Worm (Caenorhabditis elegans) whole organism, young adult: ENCODE measurements around the gene str-88.

Source experiments
- B0019.2 ChIP-seq: fragments of 200-800 bp; sonication (Bioruptor generic); conservative IDR thresholded peaks from 2 replicates; pipeline ENCODE4 v1.3.6; 2022; ENCODE audit warnings: missing genetic modification reagents, missing genetic modification characterization, missing compliant biosample characterization
- B0261.1 ChIP-seq: sonication (generic microtip); optimal IDR thresholded peaks from 2 replicates; lab custom pipeline; 2016; ENCODE audit warnings: mild to moderate bottlenecking, missing genetic modification characterization, moderate library complexity, missing compliant biosample characterization
- D2030.7 ChIP-seq: fragments of 200-800 bp; sonication (Bioruptor generic); IDR thresholded peaks from 2 replicates; pipeline ENCODE4 v1.3.6; 2022; ENCODE audit warnings: missing genetic modification reagents, missing genetic modification characterization, missing compliant biosample characterization
- F22D6.2 ChIP-seq: sonication (generic microtip); optimal IDR thresholded peaks from 2 replicates; lab custom pipeline; 2016; ENCODE audit warnings: mild to moderate bottlenecking, missing genetic modification characterization, missing compliant biosample characterization
- F23B12.7 ChIP-seq: sonication (generic microtip); optimal IDR thresholded peaks from 2 replicates; lab custom pipeline; 2017; ENCODE audit warnings: missing genetic modification characterization, mild to moderate bottlenecking, missing compliant biosample characterization, antibody characterized with exemption, moderate library complexity; ENCODE audit not compliant: insufficient read depth
- F33H1.4 ChIP-seq: fragments of 200-800 bp; sonication (Bioruptor generic); IDR thresholded peaks from 2 replicates; pipeline ENCODE4 v1.3.6; 2022; ENCODE audit warnings: missing genetic modification reagents, missing genetic modification characterization, missing compliant biosample characterization
- F39B2.1 ChIP-seq: fragments of 200-800 bp; sonication (Bioruptor generic); IDR thresholded peaks from 2 replicates; pipeline ENCODE4 v1.3.6; 2022; ENCODE audit warnings: missing genetic modification reagents, missing genetic modification characterization, missing compliant biosample characterization
- T26A5.8 ChIP-seq: sonication (generic microtip); optimal IDR thresholded peaks from 2 replicates; lab custom pipeline; 2016; ENCODE audit warnings: missing genetic modification characterization, missing compliant biosample characterization
- Y53G8AR.9 ChIP-seq: fragments of 200-800 bp; sonication (Bioruptor generic); conservative IDR thresholded peaks from 2 replicates; pipeline ENCODE4 v1.3.6; 2022; ENCODE audit warnings: missing genetic modification reagents, missing genetic modification characterization, missing compliant biosample characterization
- Y56A3A.18 ChIP-seq: fragments of 200-800 bp; sonication (Bioruptor generic); IDR thresholded peaks from 2 replicates; pipeline ENCODE4 v1.3.6; 2022; ENCODE audit warnings: missing genetic modification reagents, missing genetic modification characterization, missing compliant biosample characterization
- Y95B8A.8 ChIP-seq: fragments of 200-800 bp; sonication (Bioruptor generic); IDR thresholded peaks from 2 replicates; pipeline ENCODE4 v1.3.6; 2022; ENCODE audit warnings: missing genetic modification reagents, missing genetic modification characterization, missing compliant biosample characterization
- chd-7 ChIP-seq: sonication (generic microtip); optimal IDR thresholded peaks from 2 replicates; lab custom pipeline; 2016; ENCODE audit warnings: mild to moderate bottlenecking, missing genetic modification characterization, moderate library complexity, missing compliant biosample characterization
- dox-1 ChIP-seq: fragments of 200-800 bp; sonication (Bioruptor generic); IDR thresholded peaks from 2 replicates; pipeline ENCODE4 v1.3.6; 2022; ENCODE audit warnings: missing genetic modification reagents, missing genetic modification characterization, missing compliant biosample characterization
- egl-44 ChIP-seq: fragments of 200-800 bp; sonication (Bioruptor generic); IDR thresholded peaks from 2 replicates; pipeline ENCODE4 v1.3.6; 2022; ENCODE audit warnings: missing genetic modification reagents, missing genetic modification characterization, missing compliant biosample characterization
- egrh-3 ChIP-seq: fragments of 200-800 bp; sonication (Bioruptor generic); IDR thresholded peaks from 2 replicates; pipeline ENCODE4 v1.3.6; 2022; ENCODE audit warnings: missing genetic modification reagents, missing genetic modification characterization, missing compliant biosample characterization
- ets-4 ChIP-seq: fragments of 200-800 bp; sonication (Bioruptor generic); optimal IDR thresholded peaks from 2 replicates; lab custom pipeline; 2018; ENCODE audit warnings: mild to moderate bottlenecking, missing genetic modification characterization, missing compliant biosample characterization
- hmg-1.2 ChIP-seq: fragments of 200-800 bp; sonication (Bioruptor generic); IDR thresholded peaks from 2 replicates; pipeline ENCODE4 v1.3.6; 2022; ENCODE audit warnings: missing genetic modification reagents, missing genetic modification characterization, missing compliant biosample characterization
- hrde-1 ChIP-seq: sonication (generic microtip); optimal IDR thresholded peaks from 2 replicates; lab custom pipeline; 2016; ENCODE audit warnings: missing genetic modification characterization, mild to moderate bottlenecking, missing compliant biosample characterization, moderate library complexity, missing genotype, missing genetic modification reagents, borderline replicate concordance
- lin-26 ChIP-seq: fragments of 200-800 bp; sonication (Bioruptor generic); IDR thresholded peaks from 2 replicates; pipeline ENCODE4 v1.3.6; 2022; ENCODE audit warnings: missing genetic modification reagents, missing genetic modification characterization, missing compliant biosample characterization
- lin-35 ChIP-seq, 3 experiments: fragments of 150-350 bp in 2 of 3; sonication (generic microtip) in 1 of 3; optimal IDR thresholded peaks; 2 replicates each; lab custom pipeline; 2014 to 2018; ENCODE audit warnings: missing biosample characterization in 3 of 3, missing genetic modification characterization in 3 of 3, missing genetic modification reagents in 3 of 3
- lin-54 ChIP-seq: fragments of 200-800 bp; sonication (Bioruptor generic); optimal IDR thresholded peaks from 2 replicates; lab custom pipeline; 2018; ENCODE audit warnings: mild to moderate bottlenecking, missing genetic modification characterization, missing compliant biosample characterization
- lir-1 ChIP-seq: fragments of 200-800 bp; sonication (Bioruptor generic); conservative IDR thresholded peaks from 2 replicates; pipeline ENCODE4 v1.3.6; 2022; ENCODE audit warnings: missing genetic modification reagents, missing genetic modification characterization, missing compliant biosample characterization
- lsl-1 ChIP-seq: fragments of 200-800 bp; sonication (Bioruptor generic); optimal IDR thresholded peaks from 2 replicates; lab custom pipeline; 2018; ENCODE audit warnings: mild to moderate bottlenecking, missing genetic modification characterization, moderate library complexity, missing compliant biosample characterization
- madf-3 ChIP-seq: fragments of 200-800 bp; sonication (Bioruptor generic); IDR thresholded peaks from 2 replicates; pipeline ENCODE4 v1.3.6; 2022; ENCODE audit warnings: missing genetic modification reagents, missing genetic modification characterization, missing compliant biosample characterization
- madf-6 ChIP-seq: fragments of 200-800 bp; sonication (Bioruptor generic); IDR thresholded peaks from 2 replicates; pipeline ENCODE4 v1.3.6; 2022; ENCODE audit warnings: missing genetic modification reagents, missing genetic modification characterization, missing compliant biosample characterization
- madf-8 ChIP-seq: fragments of 200-800 bp; sonication (Bioruptor generic); conservative IDR thresholded peaks from 2 replicates; pipeline ENCODE4 v1.3.6; 2022; ENCODE audit warnings: missing genetic modification reagents, missing genetic modification characterization, missing compliant biosample characterization
- mcd-1 ChIP-seq: fragments of 200-800 bp; sonication (Bioruptor generic); IDR thresholded peaks from 2 replicates; pipeline ENCODE4 v1.3.6; 2022; ENCODE audit warnings: missing genetic modification reagents, missing genetic modification characterization, missing compliant biosample characterization
- nfyb-1 ChIP-seq: fragments of 200-800 bp; sonication (Bioruptor generic); IDR thresholded peaks from 2 replicates; pipeline ENCODE4 v1.3.6; 2022; ENCODE audit warnings: missing genetic modification reagents, missing genetic modification characterization, missing compliant biosample characterization
- nhr-120 ChIP-seq: fragments of 200-800 bp; sonication (Bioruptor generic); IDR thresholded peaks from 2 replicates; pipeline ENCODE4 v1.3.6; 2022; ENCODE audit warnings: missing genetic modification characterization, missing compliant biosample characterization
- nhr-80 ChIP-seq: sonication (generic microtip); optimal IDR thresholded peaks from 2 replicates; lab custom pipeline; 2016; ENCODE audit warnings: missing genetic modification characterization, missing compliant biosample characterization
- pha-4 ChIP-seq: fragments of 150-350 bp; sonication (generic microtip); optimal IDR thresholded peaks from 2 replicates; lab custom pipeline; 2014; ENCODE audit warnings: missing biosample characterization, missing genetic modification reagents, missing genetic modification characterization
- rec-8 ChIP-seq, 2 experiments: sonication (generic microtip); optimal IDR thresholded peaks; 2 replicates each; lab custom pipeline; 2016; ENCODE audit warnings: mild to moderate bottlenecking in 2 of 2, missing genetic modification characterization in 2 of 2, missing genetic modification reagents in 2 of 2, missing genotype in 2 of 2, missing biosample characterization in 1 of 2, missing compliant biosample characterization in 1 of 2, moderate library complexity in 1 of 2
- repo-1 ChIP-seq: sonication (generic microtip); optimal IDR thresholded peaks from 2 replicates; lab custom pipeline; 2017; ENCODE audit warnings: mild to moderate bottlenecking, missing genetic modification characterization, missing compliant biosample characterization
- sdz-38 ChIP-seq: sonication (generic microtip); optimal IDR thresholded peaks from 2 replicates; lab custom pipeline; 2016; ENCODE audit warnings: missing genotype, missing genetic modification characterization, missing compliant biosample characterization
- snpc-1.1 ChIP-seq: sonication (generic microtip); optimal IDR thresholded peaks from 2 replicates; lab custom pipeline; 2017; ENCODE audit warnings: missing genetic modification characterization, mild to moderate bottlenecking, missing compliant biosample characterization, antibody characterized with exemption, moderate library complexity, missing genotype, missing genetic modification reagents; ENCODE audit not compliant: insufficient read depth
- snpc-1.3 ChIP-seq: sonication (generic microtip); optimal IDR thresholded peaks from 2 replicates; lab custom pipeline; 2017; ENCODE audit warnings: missing genetic modification characterization, mild to moderate bottlenecking, missing compliant biosample characterization, antibody characterized with exemption, moderate library complexity, missing genotype, missing genetic modification reagents; ENCODE audit not compliant: insufficient read depth
- snpc-4 ChIP-seq, 5 experiments: fragments of 150-350 bp in 1 of 5; sonication (generic microtip) in 4 of 5; optimal IDR thresholded peaks; 2 replicates each; lab custom pipeline; 2014 to 2018; ENCODE audit warnings: missing genetic modification characterization in 5 of 5, missing biosample characterization in 3 of 5, antibody characterized with exemption in 2 of 5, mild to moderate bottlenecking in 2 of 5, missing compliant biosample characterization in 2 of 5, missing genotype in 2 of 5, moderate library complexity in 2 of 5, missing genetic modification reagents in 1 of 5
- tbp1 ChIP-seq: fragments of 200-800 bp; sonication (Bioruptor generic); optimal IDR thresholded peaks from 2 replicates; lab custom pipeline; 2018; ENCODE audit warnings: mild to moderate bottlenecking, missing genetic modification characterization, missing compliant biosample characterization
- unc-62 ChIP-seq: fragments of 150-350 bp; optimal IDR thresholded peaks from 2 replicates; lab custom pipeline; 2014; ENCODE audit warnings: missing biosample characterization, missing genetic modification reagents, missing genetic modification characterization
- ztf-18 ChIP-seq: sonication (generic microtip); optimal IDR thresholded peaks from 2 replicates; lab custom pipeline; 2016; ENCODE audit warnings: missing genotype, mild to moderate bottlenecking, missing genetic modification characterization, missing compliant biosample characterization
- ztf-25 ChIP-seq: fragments of 200-800 bp; sonication (Bioruptor generic); IDR thresholded peaks from 2 replicates; pipeline ENCODE4 v1.3.6; 2022; ENCODE audit warnings: missing genetic modification reagents, missing genetic modification characterization, missing compliant biosample characterization
- ztf-3 ChIP-seq: fragments of 200-800 bp; sonication (Bioruptor generic); optimal IDR thresholded peaks from 2 replicates; lab custom pipeline; 2018; ENCODE audit warnings: mild to moderate bottlenecking, missing genetic modification characterization, missing compliant biosample characterization
- ztf-6 ChIP-seq: fragments of 200-800 bp; sonication (Bioruptor generic); IDR thresholded peaks from 2 replicates; pipeline ENCODE4 v1.3.6; 2022; ENCODE audit warnings: missing genetic modification reagents, missing genetic modification characterization, missing compliant biosample characterization

The str-88 gene

DNA sequence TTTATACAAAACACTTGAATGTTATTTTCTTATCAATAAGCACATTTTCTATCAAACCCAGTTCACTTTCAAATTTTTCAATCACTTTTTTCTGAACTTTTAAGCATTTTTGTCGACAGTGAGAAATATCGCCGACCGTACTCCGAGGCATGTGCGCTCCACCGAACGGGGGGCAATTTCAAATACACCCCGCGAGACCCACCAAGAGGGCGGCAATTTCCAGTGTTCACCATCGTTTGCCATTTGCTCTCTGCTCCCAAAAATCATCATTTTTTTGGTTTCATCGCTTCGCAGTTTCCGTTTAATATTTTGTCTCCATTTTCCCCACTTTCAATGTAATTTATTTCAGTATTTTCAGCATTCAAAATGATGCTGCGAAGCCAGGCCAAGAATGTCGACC, 11.7 kb upstream of the str-88 start, which contains the start of gene cyb-3 (continued):
- TF ChIP-seq lin-35 (GFP tag; optimal IDR thresholded peaks at IDR 0.05; lab: Kevin White, UChicago) (peak in 1 of 3 experiments; percentile 69), ztf-25 (GFP tag; lab: Robert Waterston, UW) (no peak), B0019.2 (GFP tag; lab: Robert Waterston, UW) (peak; percentile 80), F33H1.4 (GFP tag; lab: Robert Waterston, UW) (peak; percentile 71)

ce11 chrV:15394906-15395305, 11.3 kb upstream of the str-88 start, which contains the start of gene T06E6.1:
Gene T06E6.1 (minus strand): TSS chrV:15394961.
- TF ChIP-seq nfyb-1 (GFP tag; lab: Robert Waterston, UW) (no peak), lin-54 (peak; percentile 10)

DNA sequence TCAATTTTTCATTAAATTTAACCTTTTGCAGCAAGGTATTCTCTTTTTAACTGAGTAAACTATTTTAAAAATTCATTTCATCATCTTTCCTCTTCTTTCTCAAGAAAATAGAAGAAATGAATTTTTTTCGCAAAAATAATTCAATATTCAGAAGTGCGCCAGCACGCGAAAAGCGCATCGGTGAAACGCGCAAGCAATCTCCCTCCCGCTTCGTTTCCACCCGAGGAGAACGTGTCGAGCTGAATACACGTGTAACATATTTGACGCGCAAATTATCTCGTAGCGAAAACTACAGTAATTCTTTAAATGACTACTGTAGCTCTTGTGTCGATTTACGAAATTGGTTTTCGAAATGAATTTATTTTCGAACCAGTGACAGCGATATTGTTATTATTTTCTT, 8.4 kb upstream of the str-88 start:
- TF ChIP-seq nhr-80 (tag; lab: Kevin White, UChicago) (no peak), ztf-6 (GFP tag; lab: Robert Waterston, UW) (no peak), madf-8 (GFP tag; lab: Robert Waterston, UW) (no peak), nfyb-1 (GFP tag; lab: Robert Waterston, UW) (no peak), T26A5.8 (tag; lab: Kevin White, UChicago) (no peak), snpc-1.1 (tag; lab: Kevin White, UChicago) (no peak), hrde-1 (no peak), lir-1 (GFP tag; lab: Robert Waterston, UW) (no peak), tbp1 (GFP tag; lab: Kevin White, UChicago) (no peak), hmg-1.2 (GFP tag; lab: Robert Waterston, UW) (0 out of 2 replicates have a peak, but pooled peaks have one; percentile 12), mcd-1 (peak; percentile 45; the same call in 1 of the 2 replicates), F23B12.7 (tag; lab: Kevin White, UChicago) (no peak), ztf-18 (tag; lab: Kevin White, UChicago) (peak; percentile 73), unc-62 (GFP tag; lab: Kevin White, UChicago) (no peak), dox-1 (GFP tag; lab: Robert Waterston, UW) (no peak), madf-6 (GFP tag; lab: Robert Waterston, UW) (peak; percentile 11; the same call in 1 of the 2 replicates), ets-4 (GFP tag; lab: Kevin White, UChicago) (no peak), madf-3 (GFP tag; lab: Robert Waterston, UW) (no peak), egrh-3 (no peak), egl-44 (no peak), rec-8 (tag; optimal IDR thresholded peaks at IDR 0.05; lab: Kevin White, UChicago) (no peak), chd-7 (tag; lab: Kevin White, UChicago) (no peak), repo-1 (tag; lab: Kevin White, UChicago) (no peak), snpc-1.3 (tag; lab: Kevin White, UChicago) (no peak), ztf-3 (GFP tag; lab: Kevin White, UChicago) (no peak), F22D6.2 (tag; lab: Kevin White, UChicago) (no peak), sdz-38 (tag; lab: Kevin White, UChicago) (no peak), Y95B8A.8 (GFP tag; lab: Robert Waterston, UW) (no peak), Y56A3A.18 (GFP tag; lab: Robert Waterston, UW) (no peak), lsl-1 (GFP tag; lab: Kevin White, UChicago) (peak; percentile 62), F39B2.1 (no peak), lin-26 (no peak), lin-54 (no peak), nhr-120 (GFP tag; lab: Robert Waterston, UW) (no peak), Y53G8AR.9 (no peak), B0261.1 (no peak), D2030.7 (GFP tag; lab: Robert Waterston, UW) (no peak), snpc-4 (GFP tag; optimal IDR thresholded peaks at IDR 0.05; lab: Kevin White, UChicago) (no peak), snpc-4 (tag; optimal IDR thresholded peaks at IDR 0.05; lab: Kevin White, UChicago) (no peak), pha-4 (no peak)
